Fruit fly (Drosophila melanogaster): Measurements from ENCODE around the gene nmd.

DNA sequence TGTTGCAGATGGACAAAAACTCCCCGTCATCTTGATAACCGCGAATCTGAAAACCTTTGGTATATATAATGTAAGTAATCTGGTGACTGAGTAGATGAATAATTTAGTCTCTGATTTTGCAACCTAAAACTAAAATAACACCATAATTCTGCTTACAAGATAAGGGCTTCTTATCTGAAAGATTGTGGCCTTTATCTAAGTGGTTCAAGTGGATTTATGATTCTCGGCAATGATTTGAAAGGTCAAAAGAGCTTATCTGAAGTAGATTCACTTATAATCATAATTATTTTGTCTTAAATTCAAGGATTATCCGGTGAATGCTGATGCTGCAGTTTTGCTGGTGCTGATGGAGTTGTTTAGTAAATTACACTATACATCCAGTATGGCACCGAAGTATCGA is 12.1 kb upstream of the nmd start:
- no peak for TF ChIP-seq OdsH (GFP tag; optimal IDR thresholded peaks at IDR 0.05)
- TF ChIP-seq Abd-B (GFP tag; optimal IDR thresholded peaks at IDR 0.05), result no peak
- TF ChIP-seq br (GFP tag; optimal IDR thresholded peaks at IDR 0.05), result no peak
- no peak for TF ChIP-seq psq (GFP tag; optimal IDR thresholded peaks at IDR 0.05)

Data from whole organism, wandering third instar larva.